Fruit fly (Drosophila melanogaster) whole organism, embryonic: ENCODE data around the gene CG7860.

Experiments
- Blimp-1 ChIP-seq: fragments of 200-800 bp; sonication (Bioruptor generic); optimal IDR thresholded peaks from 3 replicates; lab custom pipeline; 2018; ENCODE audit warnings: missing biosample characterization, missing genetic modification characterization, mild to moderate bottlenecking, moderate library complexity, missing genetic modification reagents
- CG10147 ChIP-seq: fragments of 200-800 bp; sonication (Bioruptor generic); optimal IDR thresholded peaks from 2 replicates; lab custom pipeline; 2019; ENCODE audit warnings: missing biosample characterization, mild to moderate bottlenecking, missing genetic modification characterization, moderate library complexity
- CG10209 ChIP-seq: fragments of 200-800 bp; sonication (Bioruptor generic); optimal IDR thresholded peaks from 3 replicates; lab custom pipeline; 2017; ENCODE audit warnings: missing biosample characterization, mild to moderate bottlenecking, missing genetic modification characterization, missing genetic modification reagents
- CG11696 ChIP-seq: fragments of 200-800 bp; sonication (Bioruptor generic); IDR thresholded peaks from 2 replicates; pipeline ENCODE4 v1.3.6; 2022; ENCODE audit warnings: missing biosample characterization, missing genetic modification characterization
- CG12659 ChIP-seq: fragments of 200-800 bp; sonication (Bioruptor generic); optimal IDR thresholded peaks from 3 replicates; lab custom pipeline; 2017; ENCODE audit warnings: mild to moderate bottlenecking, missing biosample characterization, missing genetic modification reagents, missing genetic modification characterization
- CG13287 ChIP-seq: fragments of 200-800 bp; sonication (Bioruptor generic); IDR thresholded peaks from 2 replicates; pipeline ENCODE4 v1.3.6; 2022; ENCODE audit warnings: missing biosample characterization, missing genetic modification characterization; ENCODE audit not compliant: partially characterized antibody
- CG14014 ChIP-seq: fragments of 200-800 bp; sonication (Bioruptor generic); IDR thresholded peaks from 2 replicates; pipeline ENCODE4 v1.3.6; 2022; ENCODE audit warnings: missing biosample characterization, missing genetic modification characterization
- CG15601 ChIP-seq: fragments of 200-800 bp; sonication (Bioruptor generic); optimal IDR thresholded peaks from 3 replicates; lab custom pipeline; 2019; ENCODE audit warnings: missing biosample characterization, mild to moderate bottlenecking, missing genetic modification characterization, moderate library complexity
- CG16863 ChIP-seq: fragments of 200-800 bp; sonication (Bioruptor generic); optimal IDR thresholded peaks from 3 replicates; lab custom pipeline; 2016; ENCODE audit warnings: missing biosample characterization, missing genetic modification characterization
- CG17802 ChIP-seq: fragments of 200-800 bp; sonication (Bioruptor generic); optimal IDR thresholded peaks from 2 replicates; lab custom pipeline; 2018; ENCODE audit warnings: missing biosample characterization, mild to moderate bottlenecking, missing genetic modification characterization, moderate library complexity
- CG18011 ChIP-seq: fragments of 200-800 bp; sonication (Bioruptor generic); optimal IDR thresholded peaks from 2 replicates; lab custom pipeline; 2017; ENCODE audit warnings: missing biosample characterization, missing genetic modification characterization, mild to moderate bottlenecking, moderate library complexity, missing genotype
- CG2116 ChIP-seq: fragments of 200-800 bp; sonication (Bioruptor generic); optimal IDR thresholded peaks from 3 replicates; lab custom pipeline; 2018; ENCODE audit warnings: missing biosample characterization, mild to moderate bottlenecking, missing genetic modification characterization
- CG30020 ChIP-seq: fragments of 200-800 bp; optimal IDR thresholded peaks from 2 replicates; lab custom pipeline; 2019; ENCODE audit warnings: missing biosample characterization, mild to moderate bottlenecking, missing genetic modification characterization, moderate library complexity
- CG31388 ChIP-seq: fragments of 200-800 bp; sonication (Bioruptor generic); optimal IDR thresholded peaks from 2 replicates; lab custom pipeline; 2016; ENCODE audit warnings: missing biosample characterization, missing genetic modification characterization
- CG32772 ChIP-seq: fragments of 200-800 bp; sonication (Bioruptor generic); IDR thresholded peaks from 2 replicates; pipeline ENCODE4 v1.3.6; 2022; ENCODE audit warnings: missing biosample characterization, missing genetic modification characterization
- CG4424 ChIP-seq: fragments of 200-800 bp; sonication (Bioruptor generic); optimal IDR thresholded peaks from 3 replicates; lab custom pipeline; 2016; ENCODE audit warnings: missing biosample characterization, missing genetic modification characterization
- CG4707 ChIP-seq: fragments of 200-800 bp; sonication (Bioruptor generic); optimal IDR thresholded peaks from 2 replicates; lab custom pipeline; 2018; ENCODE audit warnings: missing biosample characterization, mild to moderate bottlenecking, missing genetic modification characterization, moderate library complexity
- CG5245 ChIP-seq: fragments of 200-800 bp; sonication (Bioruptor generic); optimal IDR thresholded peaks from 3 replicates; lab custom pipeline; 2016; ENCODE audit warnings: missing biosample characterization, missing genetic modification characterization
- CG6654 ChIP-seq: fragments of 200-800 bp; sonication (Bioruptor generic); optimal IDR thresholded peaks from 2 replicates; lab custom pipeline; 2017; ENCODE audit warnings: missing biosample characterization, mild to moderate bottlenecking, missing genetic modification characterization
- CG6813 ChIP-seq: fragments of 200-800 bp; sonication (Bioruptor generic); optimal IDR thresholded peaks from 2 replicates; lab custom pipeline; 2017; ENCODE audit warnings: missing biosample characterization, missing genetic modification characterization, mild to moderate bottlenecking, moderate library complexity, missing genetic modification reagents
- CG7786 ChIP-seq: fragments of 200-800 bp; sonication (Bioruptor generic); optimal IDR thresholded peaks from 2 replicates; lab custom pipeline; 2016; ENCODE audit warnings: missing biosample characterization, missing genetic modification characterization
- CG7963 ChIP-seq: fragments of 200-800 bp; sonication (Bioruptor generic); IDR thresholded peaks from 3 replicates; pipeline ENCODE4 v1.3.6; 2022; ENCODE audit warnings: missing biosample characterization, missing genetic modification characterization; ENCODE audit not compliant: partially characterized antibody
- CG9932 ChIP-seq: fragments of 200-800 bp; sonication (Bioruptor generic); IDR thresholded peaks from 2 replicates; pipeline ENCODE4 v1.3.6; 2022; ENCODE audit warnings: missing biosample characterization, missing genetic modification characterization
- CTCF ChIP-seq: fragments of 200-800 bp; sonication (Bioruptor generic); optimal IDR thresholded peaks from 2 replicates; lab custom pipeline; 2017; ENCODE audit warnings: missing biosample characterization, mild to moderate bottlenecking, missing genetic modification characterization, moderate library complexity
- Doc3 ChIP-seq: fragments of 200-800 bp; sonication (Bioruptor generic); IDR thresholded peaks from 3 replicates; pipeline ENCODE4 v1.3.6; 2022; ENCODE audit warnings: missing biosample characterization, missing genetic modification characterization; ENCODE audit not compliant: partially characterized antibody
- Dref ChIP-seq: fragments of 200-800 bp; sonication (Bioruptor generic); IDR thresholded peaks from 2 replicates; pipeline ENCODE4 v1.3.6; 2022; ENCODE audit warnings: missing biosample characterization, missing genetic modification characterization
- Drgx ChIP-seq: fragments of 200-800 bp; sonication (Bioruptor generic); IDR thresholded peaks from 2 replicates; pipeline ENCODE4 v1.3.6; 2022; ENCODE audit warnings: missing biosample characterization, missing genetic modification characterization
- Elba2 ChIP-seq: fragments of 200-800 bp; sonication (Bioruptor generic); optimal IDR thresholded peaks from 3 replicates; lab custom pipeline; 2016; ENCODE audit warnings: missing biosample characterization, missing genetic modification characterization
- Fer2 ChIP-seq: fragments of 200-800 bp; sonication (Bioruptor generic); optimal IDR thresholded peaks from 2 replicates; lab custom pipeline; 2018; ENCODE audit warnings: missing biosample characterization, mild to moderate bottlenecking, missing genetic modification characterization, moderate library complexity
- HHEX ChIP-seq: fragments of 200-800 bp; sonication (Bioruptor generic); optimal IDR thresholded peaks from 3 replicates; lab custom pipeline; 2017; ENCODE audit warnings: missing biosample characterization, mild to moderate bottlenecking, missing genetic modification characterization, missing genetic modification reagents
- HLH54F ChIP-seq: fragments of 200-800 bp; sonication (Bioruptor generic); optimal IDR thresholded peaks from 3 replicates; lab custom pipeline; 2016; ENCODE audit warnings: missing biosample characterization, missing genetic modification characterization
- cad ChIP-seq: fragments of >200 bp; optimal IDR thresholded peaks from 2 replicates; lab custom pipeline; 2017; ENCODE audit warnings: missing biosample characterization, missing genetic modification characterization
- caup ChIP-seq: fragments of 200-800 bp; sonication (Bioruptor generic); optimal IDR thresholded peaks from 3 replicates; lab custom pipeline; 2017; ENCODE audit warnings: missing biosample characterization, mild to moderate bottlenecking, missing genetic modification characterization, moderate library complexity; ENCODE audit not compliant: severe bottlenecking
- ci ChIP-seq: fragments of 200-800 bp; sonication (Bioruptor generic); IDR thresholded peaks from 3 replicates; pipeline ENCODE4 v1.3.6; 2022; ENCODE audit warnings: missing biosample characterization, missing genetic modification characterization
- crol ChIP-seq: fragments of 200-800 bp; sonication (Bioruptor generic); IDR thresholded peaks from 2 replicates; pipeline ENCODE4 v1.3.6; 2022; ENCODE audit warnings: missing biosample characterization, missing genetic modification characterization
- lmd ChIP-seq: fragments of 200-800 bp; sonication (Bioruptor generic); IDR thresholded peaks from 2 replicates; pipeline ENCODE4 v1.3.6; 2022; ENCODE audit warnings: missing biosample characterization, missing genetic modification characterization
- org-1 ChIP-seq: fragments of 200-800 bp; sonication (Bioruptor generic); optimal IDR thresholded peaks from 2 replicates; lab custom pipeline; 2017; ENCODE audit warnings: missing biosample characterization, missing genetic modification characterization
- otp ChIP-seq: fragments of 200-800 bp; sonication (Bioruptor generic); IDR thresholded peaks from 3 replicates; pipeline ENCODE4, ENCODE4 v1.3.6; 2022; ENCODE audit warnings: missing biosample characterization, missing genetic modification characterization
- phol ChIP-seq: fragments of 200-800 bp; sonication (Bioruptor generic); optimal IDR thresholded peaks from 3 replicates; lab custom pipeline; 2018; ENCODE audit warnings: missing biosample characterization, mild to moderate bottlenecking, missing genetic modification characterization, moderate library complexity
- prd ChIP-seq, 3 experiments: fragments of >200 bp in 2 of 3; fragments of 200-800 bp in 1 of 3; sonication (Bioruptor generic) in 1 of 3; optimal IDR thresholded peaks in 2 of 3; IDR thresholded peaks in 1 of 3; 2 replicates in 2 of 3; 3 replicates in 1 of 3; pipeline versions ENCODE4 v1.3.6 to Lab custom; 2017 to 2022; ENCODE audit warnings: missing biosample characterization in 1 of 3, missing genetic modification characterization in 1 of 3
- pzg ChIP-seq: fragments of 200-800 bp; sonication (Bioruptor generic); optimal IDR thresholded peaks from 3 replicates; lab custom pipeline; 2018; ENCODE audit warnings: missing biosample characterization, mild to moderate bottlenecking, missing genetic modification characterization, moderate library complexity
- repo ChIP-seq: fragments of 200-800 bp; sonication (Bioruptor generic); optimal IDR thresholded peaks from 2 replicates; lab custom pipeline; 2016; ENCODE audit warnings: missing biosample characterization, missing genetic modification characterization
- run ChIP-seq: fragments of 200-800 bp; sonication (Bioruptor generic); optimal IDR thresholded peaks from 3 replicates; lab custom pipeline; 2018; ENCODE audit warnings: missing biosample characterization, mild to moderate bottlenecking, missing genetic modification characterization
- schlank ChIP-seq: fragments of 200-800 bp; sonication (Bioruptor generic); optimal IDR thresholded peaks from 2 replicates; lab custom pipeline; 2018; ENCODE audit warnings: missing biosample characterization, mild to moderate bottlenecking, missing genetic modification characterization
- tgo ChIP-seq: fragments of 200-800 bp; sonication (Bioruptor generic); IDR thresholded peaks from 3 replicates; pipeline ENCODE4 v1.3.6; 2022; ENCODE audit warnings: missing biosample characterization, missing genetic modification characterization
- tll ChIP-seq, 2 experiments: fragments of 200-800 bp in 1 of 2; fragments of >200 bp in 1 of 2; sonication (Bioruptor generic) in 1 of 2; optimal IDR thresholded peaks; 2 replicates each; lab custom pipeline; 2017 to 2019; ENCODE audit warnings: missing biosample characterization in 2 of 2, missing genetic modification characterization in 2 of 2, mild to moderate bottlenecking in 1 of 2, moderate library complexity in 1 of 2
- unc-4 ChIP-seq: fragments of 200-800 bp; sonication (Bioruptor generic); IDR thresholded peaks from 2 replicates; pipeline ENCODE4 v1.3.6; 2022; ENCODE audit warnings: missing biosample characterization, missing genetic modification characterization; ENCODE audit not compliant: partially characterized antibody
- wor ChIP-seq: fragments of 200-800 bp; sonication (Bioruptor generic); IDR thresholded peaks from 2 replicates; pipeline ENCODE4 v1.3.6; 2022; ENCODE audit warnings: missing biosample characterization, missing genetic modification characterization
- zen ChIP-seq: fragments of 200-800 bp; sonication (Bioruptor generic); optimal IDR thresholded peaks from 3 replicates; lab custom pipeline; 2018; ENCODE audit warnings: missing biosample characterization, mild to moderate bottlenecking, missing genetic modification characterization, moderate library complexity

CG7860 gene

dm6 chrX:15571939-15572338 lies 3.1 kb downstream of the CG7860 start, which contains the start of gene CG15643 (continued):
- TF ChIP-seq CG2116 (GFP tag; lab: Kevin White, UChicago) (peak; percentile 32), Doc3 (GFP tag; lab: Robert Waterston, UW) (0 out of 3 replicates have a peak, but pooled peaks have one; percentile 16), CG4424 (no peak), CG31388 (GFP tag; lab: Kevin White, UChicago) (no peak), Dref (peak; percentile 60), unc-4 (GFP tag; lab: Robert Waterston, UW) (peak; percentile 24; the same call in 1 of the 2 replicates), tgo (GFP tag; lab: Robert Waterston, UW) (no peak), CG13287 (0 out of 2 replicates have a peak, but pooled peaks have one; percentile 19), CG30020 (tag; lab: Kevin White, UChicago) (no peak), cad (GFP tag; lab: Kevin White, UChicago) (no peak), pzg (GFP tag; lab: Kevin White, UChicago) (peak; percentile 20)

- TF ChIP-seq Blimp-1 (no peak), schlank (no peak), org-1 (no peak), crol (no peak), CG10147 (GFP tag; lab: Kevin White, UChicago) (no peak), CG32772 (no peak), Fer2 (tag; lab: Kevin White, UChicago) (no peak), CG4707 (no peak), Elba2 (no peak), CG12659 (GFP tag; lab: Kevin White, UChicago) (no peak), wor (GFP tag; lab: Robert Waterston, UW) (no peak), CG5245 (GFP tag; lab: Kevin White, UChicago) (no peak), CG11696 (GFP tag; lab: Robert Waterston, UW) (no peak), ci (GFP tag; lab: Robert Waterston, UW) (no peak), CG18011 (GFP tag; lab: Kevin White, UChicago) (no peak), CG16863 (GFP tag; lab: Kevin White, UChicago) (no peak), CG6654 (no peak), zen (tag; lab: Kevin White, UChicago) (peak; percentile 18), CTCF (GFP tag; lab: Kevin White, UChicago) (no peak), CG15601 (tag; lab: Kevin White, UChicago) (no peak), Drgx (GFP tag; lab: Robert Waterston, UW) (no peak), prd (optimal IDR thresholded peaks at IDR 0.05; lab: Kevin White, UChicago) (no peak), prd (GFP tag; IDR thresholded peaks at IDR 0.05; lab: Robert Waterston, UW) (no peak; the same call in 2 of the 3 replicates), repo (no peak), CG7963 (GFP tag; lab: Robert Waterston, UW) (peak; percentile 49; the same call in 1 of the 3 replicates), CG9932 (GFP tag; lab: Robert Waterston, UW) (peak; percentile 44; the same call in 1 of the 2 replicates), caup (GFP tag; lab: Kevin White, UChicago) (no peak), HHEX (no peak), CG10209 (no peak), HLH54F (GFP tag; lab: Kevin White, UChicago) (no peak), run (tag; lab: Kevin White, UChicago) (no peak), tll (GFP tag; optimal IDR thresholded peaks at IDR 0.05; lab: Kevin White, UChicago) (no peak), CG14014 (no peak), lmd (GFP tag; lab: Robert Waterston, UW) (no peak), CG6813 (GFP tag; lab: Kevin White, UChicago) (no peak), CG17802 (tag; lab: Kevin White, UChicago) (no peak), phol (tag; lab: Kevin White, UChicago) (peak; percentile 10), CG7786 (GFP tag; lab: Kevin White, UChicago) (no peak), otp (no peak)
Observed at dm6 chrX:15574384-15574783, 5.6 kb downstream of the CG7860 start, which contains the start of gene CG9213. Gene CG9213 (minus strand): TSS chrX:15574535.
